Fruit fly (Drosophila melanogaster) whole organism, embryonic: ENCODE data around the gene CG6023.

ENCODE experiments used
- ATbp ChIP-seq: fragments of 200-800 bp; sonication (Bioruptor generic); optimal IDR thresholded peaks from 2 replicates; lab custom pipeline; 2017; ENCODE audit warnings: missing biosample characterization, mild to moderate bottlenecking, missing genetic modification characterization, missing genetic modification reagents
- CG10654 ChIP-seq: fragments of 200-800 bp; sonication (Bioruptor generic); optimal IDR thresholded peaks from 2 replicates; lab custom pipeline; 2016; ENCODE audit warnings: missing biosample characterization, missing genetic modification characterization
- CG11723 ChIP-seq: fragments of 200-800 bp; sonication (Bioruptor generic); optimal IDR thresholded peaks from 2 replicates; lab custom pipeline; 2017; ENCODE audit warnings: missing biosample characterization, mild to moderate bottlenecking, missing genetic modification characterization
- CG14014 ChIP-seq: fragments of 200-800 bp; sonication (Bioruptor generic); IDR thresholded peaks from 2 replicates; pipeline ENCODE4 v1.3.6; 2022; ENCODE audit warnings: missing biosample characterization, missing genetic modification characterization
- CG2202 ChIP-seq: fragments of 200-800 bp; sonication (Bioruptor generic); optimal IDR thresholded peaks from 2 replicates; lab custom pipeline; 2018; ENCODE audit warnings: missing biosample characterization, mild to moderate bottlenecking, missing genetic modification characterization
- CG2889 ChIP-seq: fragments of 200-800 bp; sonication (Bioruptor generic); IDR thresholded peaks from 3 replicates; pipeline ENCODE4 v1.3.6; 2022; ENCODE audit warnings: missing biosample characterization, missing genetic modification characterization
- CG30020 ChIP-seq: fragments of 200-800 bp; optimal IDR thresholded peaks from 2 replicates; lab custom pipeline; 2019; ENCODE audit warnings: missing biosample characterization, mild to moderate bottlenecking, missing genetic modification characterization, moderate library complexity
- CG3407 ChIP-seq: fragments of 200-800 bp; sonication (Bioruptor generic); optimal IDR thresholded peaks from 2 replicates; lab custom pipeline; 2018; ENCODE audit warnings: missing biosample characterization, mild to moderate bottlenecking, missing genetic modification characterization
- CG34224 ChIP-seq: fragments of 200-800 bp; sonication (Bioruptor generic); IDR thresholded peaks from 3 replicates; pipeline ENCODE4 v1.3.6; 2022; ENCODE audit warnings: missing biosample characterization, missing genetic modification characterization; ENCODE audit not compliant: partially characterized antibody
- CG8089 ChIP-seq: fragments of 200-800 bp; sonication (Bioruptor generic); optimal IDR thresholded peaks from 3 replicates; lab custom pipeline; 2016; ENCODE audit warnings: missing biosample characterization, missing genetic modification characterization
- CG8290 ChIP-seq, 3 experiments: fragments of 200-800 bp; sonication (Bioruptor generic); optimal IDR thresholded peaks; 2 replicates each; lab custom pipeline; 2016 to 2019; ENCODE audit warnings: missing biosample characterization in 3 of 3, missing genetic modification characterization in 3 of 3, mild to moderate bottlenecking in 2 of 3, moderate library complexity in 1 of 3
- CG8388 ChIP-seq: fragments of 200-800 bp; sonication (Bioruptor generic); optimal IDR thresholded peaks from 2 replicates; lab custom pipeline; 2019; ENCODE audit warnings: missing biosample characterization, mild to moderate bottlenecking, missing genetic modification characterization, moderate library complexity
- CG8765 ChIP-seq: fragments of 200-800 bp; sonication (Bioruptor generic); IDR thresholded peaks from 2 replicates; pipeline ENCODE4 v1.3.6; 2022; ENCODE audit warnings: missing biosample characterization, missing genetic modification characterization
- CG9797 ChIP-seq: fragments of 200-800 bp; sonication (Bioruptor generic); optimal IDR thresholded peaks from 3 replicates; lab custom pipeline; 2018; ENCODE audit warnings: missing biosample characterization, mild to moderate bottlenecking, missing genetic modification characterization
- D19A ChIP-seq: fragments of 200-800 bp; optimal IDR thresholded peaks from 3 replicates; lab custom pipeline; 2019; ENCODE audit warnings: missing biosample characterization, mild to moderate bottlenecking, missing genetic modification characterization, moderate library complexity
- H2.0 ChIP-seq: fragments of 200-800 bp; sonication (Bioruptor generic); IDR thresholded peaks from 2 replicates; pipeline ENCODE4 v1.3.6; 2022; ENCODE audit warnings: missing biosample characterization, missing genetic modification characterization
- Hr39 ChIP-seq: fragments of >200 bp; optimal IDR thresholded peaks from 2 replicates; lab custom pipeline; 2017
- Jarid2 ChIP-seq: fragments of 200-800 bp; sonication (Bioruptor generic); optimal IDR thresholded peaks from 3 replicates; lab custom pipeline; 2017; ENCODE audit warnings: mild to moderate bottlenecking, missing biosample characterization, missing genetic modification reagents, missing genetic modification characterization
- Lhr ChIP-seq: fragments of 200-800 bp; sonication (Bioruptor generic); optimal IDR thresholded peaks from 3 replicates; lab custom pipeline; 2017; ENCODE audit warnings: mild to moderate bottlenecking, missing biosample characterization, missing genetic modification reagents, missing genetic modification characterization
- MTF-1 ChIP-seq: fragments of 200-800 bp; sonication (Bioruptor generic); optimal IDR thresholded peaks from 2 replicates; lab custom pipeline; 2018; ENCODE audit warnings: missing biosample characterization, mild to moderate bottlenecking, missing genetic modification characterization, borderline replicate concordance
- NC2α ChIP-seq: fragments of 200-800 bp; sonication (Bioruptor generic); optimal IDR thresholded peaks from 2 replicates; lab custom pipeline; 2016; ENCODE audit warnings: missing biosample characterization, missing genetic modification characterization
- NFAT ChIP-seq: fragments of 200-800 bp; sonication (Bioruptor generic); IDR thresholded peaks from 2 replicates; pipeline ENCODE4 v1.3.6; 2022; ENCODE audit warnings: missing biosample characterization, missing genetic modification characterization
- NK7.1 ChIP-seq: fragments of 200-800 bp; sonication (Bioruptor generic); optimal IDR thresholded peaks from 3 replicates; lab custom pipeline; 2016; ENCODE audit warnings: missing biosample characterization, missing genetic modification characterization
- Oaz ChIP-seq: fragments of 200-800 bp; sonication (Bioruptor generic); IDR thresholded peaks from 2 replicates; pipeline ENCODE4 v1.3.6; 2022; ENCODE audit warnings: missing biosample characterization, missing genetic modification characterization
- Oli ChIP-seq: fragments of 200-800 bp; sonication (Bioruptor generic); optimal IDR thresholded peaks from 2 replicates; lab custom pipeline; 2018; ENCODE audit warnings: missing biosample characterization, mild to moderate bottlenecking, missing genetic modification characterization, moderate library complexity
- bowl ChIP-seq: fragments of 200-800 bp; sonication (Bioruptor generic); IDR thresholded peaks from 2 replicates; pipeline ENCODE4 v1.3.6; 2022; ENCODE audit warnings: missing biosample characterization, missing genetic modification characterization
- bsh ChIP-seq, 2 experiments: fragments of 200-800 bp; sonication (Bioruptor generic); optimal IDR thresholded peaks; 2 replicates each; lab custom pipeline; 2017 to 2018; ENCODE audit warnings: mild to moderate bottlenecking in 2 of 2, missing biosample characterization in 2 of 2, missing genetic modification characterization in 2 of 2, moderate library complexity in 1 of 2
- crol ChIP-seq: fragments of 200-800 bp; sonication (Bioruptor generic); IDR thresholded peaks from 2 replicates; pipeline ENCODE4 v1.3.6; 2022; ENCODE audit warnings: missing biosample characterization, missing genetic modification characterization
- dmrt11E ChIP-seq: fragments of 200-800 bp; sonication (Bioruptor generic); optimal IDR thresholded peaks from 3 replicates; lab custom pipeline; 2018; ENCODE audit warnings: missing biosample characterization, mild to moderate bottlenecking, missing genetic modification characterization, moderate library complexity
- dmrt99B ChIP-seq: fragments of 200-800 bp; sonication (Bioruptor generic); optimal IDR thresholded peaks from 2 replicates; lab custom pipeline; 2018; ENCODE audit warnings: missing biosample characterization, mild to moderate bottlenecking, missing genetic modification characterization, moderate library complexity
- esg ChIP-seq: fragments of 200-800 bp; sonication (Bioruptor generic); conservative IDR thresholded peaks from 2 replicates; pipeline ENCODE4 v1.3.6; 2022; ENCODE audit warnings: missing biosample characterization, missing genetic modification characterization
- fru ChIP-seq: fragments of >200 bp; optimal IDR thresholded peaks from 2 replicates; lab custom pipeline; 2017
- gem ChIP-seq: fragments of 200-800 bp; sonication (Bioruptor generic); optimal IDR thresholded peaks from 2 replicates; lab custom pipeline; 2019; ENCODE audit warnings: missing biosample characterization, mild to moderate bottlenecking, missing genetic modification characterization, moderate library complexity
- gfzf ChIP-seq: fragments of 200-800 bp; sonication (Bioruptor generic); optimal IDR thresholded peaks from 2 replicates; lab custom pipeline; 2016; ENCODE audit warnings: missing biosample characterization, mild to moderate bottlenecking, missing genetic modification characterization, moderate library complexity
- hkb ChIP-seq, 2 experiments: fragments of 200-800 bp in 1 of 2; fragments of >200 bp in 1 of 2; sonication (Bioruptor generic) in 1 of 2; IDR thresholded peaks in 1 of 2; optimal IDR thresholded peaks in 1 of 2; 2 replicates each; pipeline versions ENCODE4 v1.3.6 to Lab custom; 2017 to 2022; ENCODE audit warnings: missing biosample characterization in 1 of 2, missing genetic modification characterization in 1 of 2
- nmo ChIP-seq: fragments of 200-800 bp; sonication (Bioruptor generic); optimal IDR thresholded peaks from 2 replicates; lab custom pipeline; 2018; ENCODE audit warnings: missing biosample characterization, mild to moderate bottlenecking, missing genetic modification characterization, moderate library complexity
- nom ChIP-seq: fragments of 200-800 bp; sonication (Bioruptor generic); optimal IDR thresholded peaks from 2 replicates; lab custom pipeline; 2017; ENCODE audit warnings: missing biosample characterization, missing genetic modification characterization, mild to moderate bottlenecking, moderate library complexity, missing genetic modification reagents
- odd ChIP-seq: fragments of 200-800 bp; sonication (Bioruptor generic); optimal IDR thresholded peaks from 2 replicates; lab custom pipeline; 2017; ENCODE audit warnings: missing biosample characterization, mild to moderate bottlenecking, missing genetic modification characterization
- psq ChIP-seq: fragments of 200-800 bp; sonication (Bioruptor generic); optimal IDR thresholded peaks from 2 replicates; lab custom pipeline; 2017; ENCODE audit warnings: missing biosample characterization, missing genetic modification characterization
- sna ChIP-seq: fragments of 200-800 bp; sonication (Bioruptor generic); IDR thresholded peaks from 2 replicates; pipeline ENCODE4 v1.3.6; 2022; ENCODE audit warnings: missing biosample characterization, missing genetic modification characterization; ENCODE audit not compliant: partially characterized antibody
- sqz ChIP-seq: fragments of 200-800 bp; sonication (Bioruptor generic); optimal IDR thresholded peaks from 3 replicates; lab custom pipeline; 2018; ENCODE audit warnings: missing biosample characterization, mild to moderate bottlenecking, missing genetic modification characterization
- stwl ChIP-seq: fragments of 200-800 bp; sonication (Bioruptor generic); optimal IDR thresholded peaks from 3 replicates; lab custom pipeline; 2018; ENCODE audit warnings: missing biosample characterization, mild to moderate bottlenecking, missing genetic modification characterization, moderate library complexity
- tgo ChIP-seq: fragments of 200-800 bp; sonication (Bioruptor generic); IDR thresholded peaks from 3 replicates; pipeline ENCODE4 v1.3.6; 2022; ENCODE audit warnings: missing biosample characterization, missing genetic modification characterization
- twi ChIP-seq: fragments of 200-800 bp; optimal IDR thresholded peaks from 2 replicates; lab custom pipeline; 2019; ENCODE audit warnings: missing biosample characterization, mild to moderate bottlenecking, missing genetic modification characterization, moderate library complexity
- unpg ChIP-seq: fragments of 200-800 bp; sonication (Bioruptor generic); optimal IDR thresholded peaks from 3 replicates; lab custom pipeline; 2018; ENCODE audit warnings: missing biosample characterization, mild to moderate bottlenecking, missing genetic modification characterization, moderate library complexity

Gene CG6023

DNA sequence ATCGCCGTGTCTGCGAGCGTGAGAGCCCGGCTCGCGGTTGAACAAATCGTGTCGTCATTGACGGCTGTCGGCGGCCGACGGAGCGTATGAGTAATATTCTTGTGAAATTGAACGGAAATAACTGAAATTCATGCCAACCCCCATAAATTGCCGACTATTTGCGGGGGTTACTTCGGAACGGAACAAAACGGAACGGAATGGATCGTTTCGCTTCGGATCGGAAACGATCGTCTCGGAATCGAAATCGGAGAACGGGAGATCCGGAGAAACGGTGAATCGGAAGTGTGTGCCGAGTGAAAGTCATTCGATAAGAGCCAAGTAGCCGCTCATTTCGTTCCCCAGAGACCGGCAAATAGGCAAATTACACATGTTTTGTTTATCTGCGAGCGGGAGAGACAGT lies 45.1 kb downstream of the CG6023 start (continued):
- TF ChIP-seq bowl (GFP tag; lab: Robert Waterston, UW) = no peak
- no peak for TF ChIP-seq unpg
- TF ChIP-seq esg = no peak
- TF ChIP-seq D19A = no peak
- TF ChIP-seq odd (GFP tag; lab: Kevin White, UChicago) = no peak

DNA sequence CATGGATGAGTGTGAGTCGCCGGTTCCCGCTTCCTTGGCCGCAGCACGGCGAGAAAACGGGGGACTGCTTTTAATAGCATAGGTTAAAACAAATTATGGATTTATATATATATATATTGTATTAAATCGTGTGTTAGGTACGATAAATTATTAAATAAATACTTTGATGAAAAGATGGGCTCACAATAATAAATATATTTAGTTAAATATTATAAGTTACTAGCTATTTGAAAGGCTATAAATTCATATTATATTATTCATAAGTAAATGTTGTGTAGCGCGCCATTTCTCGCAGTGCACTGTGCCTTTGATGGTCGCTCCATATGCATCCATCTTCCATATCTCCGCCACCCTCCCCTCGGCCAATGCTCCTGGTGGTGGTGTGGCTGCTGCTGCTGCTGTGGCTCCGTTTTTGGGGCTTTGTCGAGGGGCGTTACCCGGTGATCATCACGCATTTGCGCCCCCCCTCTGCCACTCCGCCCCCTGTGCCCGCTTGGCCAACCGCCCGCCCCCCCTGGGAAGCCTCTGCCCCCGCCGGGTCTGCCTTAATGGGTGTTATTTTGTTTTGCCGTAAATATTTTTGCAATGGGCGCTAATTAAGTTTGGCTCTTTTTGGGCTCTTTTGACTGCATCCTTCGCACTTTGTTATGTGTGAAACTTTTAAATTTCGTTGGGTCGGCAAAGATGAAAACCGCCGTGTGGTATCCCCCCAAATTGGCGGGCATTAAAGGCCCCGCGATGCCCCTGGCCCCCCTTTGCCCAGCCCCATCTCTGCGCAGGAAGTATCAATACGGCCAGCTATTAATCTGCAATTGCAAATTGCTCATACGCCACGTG lies 47.6 kb downstream of the CG6023 start:
- TF ChIP-seq psq (GFP tag; lab: Kevin White, UChicago) (no peak), bsh (GFP tag; optimal IDR thresholded peaks at IDR 0.05; lab: Kevin White, UChicago) (peak in 1 of 2 experiments; percentile 4), dmrt11E (tag; lab: Kevin White, UChicago) (no peak), CG8290 (GFP tag; optimal IDR thresholded peaks at IDR 0.05; lab: Kevin White, UChicago) (no peak), CG8290 (tag; optimal IDR thresholded peaks at IDR 0.05; lab: Kevin White, UChicago) (no peak), Lhr (GFP tag; lab: Kevin White, UChicago) (no peak), Hr39 (peak; percentile 13), nom (GFP tag; lab: Kevin White, UChicago) (peak; percentile 41), CG9797 (GFP tag; lab: Kevin White, UChicago) (no peak), CG30020 (tag; lab: Kevin White, UChicago) (no peak), CG14014 (GFP tag; lab: Robert Waterston, UW) (no peak), tgo (no peak), ATbp (GFP tag; lab: Kevin White, UChicago) (no peak), CG3407 (GFP tag; lab: Kevin White, UChicago) (no peak)

DNA sequence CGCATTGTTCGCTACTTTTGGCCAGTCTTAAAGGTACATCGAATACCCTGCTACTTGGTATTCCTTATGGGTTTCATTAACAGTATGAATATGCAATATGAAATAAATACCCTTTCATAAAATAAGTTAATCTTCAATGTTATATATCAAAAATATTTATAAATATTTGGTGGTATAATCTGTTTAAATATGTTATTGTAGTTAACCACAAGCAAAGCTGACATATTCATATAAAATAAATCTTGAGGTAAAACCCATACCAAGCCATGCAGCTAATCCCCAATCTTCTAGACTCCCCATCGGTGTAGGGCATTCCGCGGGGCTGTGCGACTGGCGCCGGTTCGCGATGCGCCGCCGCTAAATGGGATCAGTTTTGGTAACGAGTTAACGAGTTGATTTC lies 48.6 kb downstream of the CG6023 start:
- TF ChIP-seq Oaz (GFP tag; lab: Robert Waterston, UW) = no peak
- no peak for TF ChIP-seq Jarid2 (GFP tag; lab: Kevin White, UChicago)
- no peak for TF ChIP-seq gfzf (GFP tag; lab: Kevin White, UChicago)
- no peak for TF ChIP-seq ATbp (GFP tag; lab: Kevin White, UChicago)
- TF ChIP-seq CG8089 (GFP tag; lab: Kevin White, UChicago) = no peak
- TF ChIP-seq NK7.1 (GFP tag; lab: Kevin White, UChicago) = no peak
- TF ChIP-seq Oli (tag; lab: Kevin White, UChicago) = no peak
- no peak for TF ChIP-seq stwl
- TF ChIP-seq sna (GFP tag; lab: Robert Waterston, UW) = no peak
- TF ChIP-seq H2.0 (GFP tag; lab: Robert Waterston, UW) = no peak
- no peak for TF ChIP-seq fru (lab: Kevin White, UChicago)
- TF ChIP-seq twi (tag; lab: Kevin White, UChicago) = no peak
- TF ChIP-seq dmrt99B (tag; lab: Kevin White, UChicago) = peak; percentile 2
- no peak for TF ChIP-seq NFAT (GFP tag; lab: Robert Waterston, UW)
- no peak for TF ChIP-seq nmo
- TF ChIP-seq nom (GFP tag; lab: Kevin White, UChicago) = peak; percentile 10
- no peak for TF ChIP-seq crol (GFP tag; lab: Robert Waterston, UW)
- no peak for TF ChIP-seq gem (tag; lab: Kevin White, UChicago)
- no peak for TF ChIP-seq CG2202 (tag; lab: Kevin White, UChicago)
- no peak for TF ChIP-seq CG11723 (GFP tag; lab: Kevin White, UChicago)
- TF ChIP-seq CG30020 (tag; lab: Kevin White, UChicago) = no peak
- peak in 1 of 2 experiments; percentile 21 for TF ChIP-seq bsh (GFP tag; optimal IDR thresholded peaks at IDR 0.05; lab: Kevin White, UChicago)
- TF ChIP-seq CG2889 (GFP tag; lab: Robert Waterston, UW) = no peak
- no peak for TF ChIP-seq CG34224
- no peak for TF ChIP-seq sqz (GFP tag; lab: Kevin White, UChicago)
- no peak for TF ChIP-seq CG8765 (GFP tag; lab: Robert Waterston, UW)
- no peak for TF ChIP-seq CG10654 (GFP tag; lab: Kevin White, UChicago)
- TF ChIP-seq CG8388 (GFP tag; lab: Kevin White, UChicago) = no peak
- TF ChIP-seq hkb (optimal IDR thresholded peaks at IDR 0.05; lab: Kevin White, UChicago) = no peak
- no peak for TF ChIP-seq hkb (GFP tag; IDR thresholded peaks at IDR 0.05; lab: Robert Waterston, UW)
- no peak for TF ChIP-seq NC2α (GFP tag; lab: Kevin White, UChicago)
- TF ChIP-seq MTF-1 (GFP tag; lab: Kevin White, UChicago) = no peak
